Fruit fly (Drosophila melanogaster): ENCODE measurements around the gene CG9921.

DNA sequence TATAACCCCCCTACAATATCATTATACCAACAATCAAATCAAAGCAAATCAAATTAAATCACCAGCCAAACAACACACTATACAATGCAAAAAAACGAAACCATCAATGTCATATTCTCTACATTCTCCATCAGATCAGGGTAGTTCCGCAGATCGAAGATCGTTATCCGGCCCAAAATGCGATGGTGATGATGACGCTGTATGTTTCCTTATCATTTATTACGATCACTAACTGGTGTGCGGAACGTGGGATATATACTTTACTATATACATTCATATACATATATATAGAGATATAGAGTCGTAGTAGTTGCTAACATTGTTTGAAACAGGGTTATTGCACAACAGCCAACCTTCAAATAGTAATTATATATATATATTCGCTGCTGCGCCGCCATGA is 52.1 kb downstream of the CG9921 start:
- TF ChIP-seq h (optimal IDR thresholded peaks at IDR 0.05) (no peak), psq (optimal IDR thresholded peaks at IDR 0.05) (no peak), insv (optimal IDR thresholded peaks at IDR 0.05) (no peak), Sin3A (optimal IDR thresholded peaks at IDR 0.05) (no peak)
